Fruit fly (Drosophila melanogaster) whole organism, adult: Measurements from ENCODE around the gene CG7519.

ENCODE experiments used
- CG11617 ChIP-seq: fragments of 200-800 bp; sonication (Bioruptor generic); optimal IDR thresholded peaks from 2 replicates; lab custom pipeline; 2017; ENCODE audit warnings: mild to moderate bottlenecking, missing biosample characterization, missing genetic modification reagents, missing genetic modification characterization
- CG12768 ChIP-seq: fragments of 200-800 bp; sonication (Bioruptor generic); optimal IDR thresholded peaks from 2 replicates; lab custom pipeline; 2017; ENCODE audit warnings: missing biosample characterization, missing genetic modification characterization, mild to moderate bottlenecking, moderate library complexity, missing genetic modification reagents
- CG14711 ChIP-seq: fragments of 200-800 bp; sonication (Bioruptor generic); optimal IDR thresholded peaks from 2 replicates; lab custom pipeline; 2018; ENCODE audit warnings: missing biosample characterization, mild to moderate bottlenecking, missing genetic modification characterization, moderate library complexity
- CG1620 ChIP-seq: fragments of 200-800 bp; sonication (Bioruptor generic); optimal IDR thresholded peaks from 2 replicates; lab custom pipeline; 2016; ENCODE audit warnings: missing biosample characterization, missing genetic modification characterization
- CG33017 ChIP-seq: fragments of 200-800 bp; sonication (Bioruptor generic); optimal IDR thresholded peaks from 2 replicates; lab custom pipeline; 2018; ENCODE audit warnings: missing biosample characterization, mild to moderate bottlenecking, missing genetic modification characterization, moderate library complexity
- CG5204 ChIP-seq: fragments of 200-800 bp; sonication (Bioruptor generic); optimal IDR thresholded peaks from 2 replicates; lab custom pipeline; 2016; ENCODE audit warnings: missing biosample characterization, missing genetic modification characterization
- CG7045 ChIP-seq: fragments of 200-800 bp; sonication (Bioruptor generic); optimal IDR thresholded peaks from 2 replicates; lab custom pipeline; 2017; ENCODE audit warnings: missing biosample characterization, mild to moderate bottlenecking, missing genetic modification characterization
- CG7101 ChIP-seq: fragments of 200-800 bp; sonication (Bioruptor generic); optimal IDR thresholded peaks from 2 replicates; lab custom pipeline; 2018; ENCODE audit warnings: missing biosample characterization, mild to moderate bottlenecking, missing genetic modification characterization, moderate library complexity
- Clk ChIP-seq: fragments of 200-800 bp; sonication (Bioruptor generic); optimal IDR thresholded peaks from 2 replicates; lab custom pipeline; 2017; ENCODE audit warnings: missing biosample characterization, missing genetic modification characterization
- Crg-1 ChIP-seq: fragments of 200-800 bp; sonication (Bioruptor generic); optimal IDR thresholded peaks from 2 replicates; lab custom pipeline; 2016; ENCODE audit warnings: missing biosample characterization, missing genetic modification characterization
- Hr96 ChIP-seq: fragments of 200-800 bp; sonication (Bioruptor generic); optimal IDR thresholded peaks from 2 replicates; lab custom pipeline; 2016; ENCODE audit warnings: missing biosample characterization, missing genetic modification characterization
- Mnt ChIP-seq: fragments of 200-800 bp; sonication (Bioruptor generic); optimal IDR thresholded peaks from 2 replicates; lab custom pipeline; 2016; ENCODE audit warnings: missing biosample characterization, mild to moderate bottlenecking, missing genetic modification characterization
- bab1 ChIP-seq: fragments of 200-800 bp; sonication (Bioruptor generic); optimal IDR thresholded peaks from 3 replicates; lab custom pipeline; 2019; ENCODE audit warnings: missing biosample characterization, mild to moderate bottlenecking, missing genetic modification characterization, moderate library complexity
- cic ChIP-seq: fragments of 200-800 bp; sonication (Bioruptor generic); optimal IDR thresholded peaks from 2 replicates; lab custom pipeline; 2017; ENCODE audit warnings: missing biosample characterization, mild to moderate bottlenecking, missing genetic modification characterization, moderate library complexity
- cnc ChIP-seq, 2 experiments: fragments of >200 bp; optimal IDR thresholded peaks; 2 replicates each; lab custom pipeline; 2017
- kay ChIP-seq: fragments of 200-800 bp; sonication (Bioruptor generic); peaks from one replicate; lab custom pipeline; 2016; ENCODE audit warnings: missing biosample characterization, missing genetic modification characterization, borderline replicate concordance
- ovo ChIP-seq: fragments of 200-800 bp; sonication (Bioruptor generic); optimal IDR thresholded peaks from 2 replicates; lab custom pipeline; 2016; ENCODE audit warnings: missing biosample characterization, missing genetic modification characterization
- pad ChIP-seq: fragments of 200-800 bp; sonication (Bioruptor generic); optimal IDR thresholded peaks from 3 replicates; lab custom pipeline; 2017; ENCODE audit warnings: missing biosample characterization, missing genetic modification characterization, mild to moderate bottlenecking, moderate library complexity, missing genetic modification reagents
- tj ChIP-seq: fragments of 200-800 bp; sonication (Bioruptor generic); optimal IDR thresholded peaks from 3 replicates; lab custom pipeline; 2017; ENCODE audit warnings: missing biosample characterization, mild to moderate bottlenecking, missing genetic modification characterization, moderate library complexity
- toe ChIP-seq: fragments of 200-800 bp; sonication (Bioruptor generic); optimal IDR thresholded peaks from 2 replicates; lab custom pipeline; 2016; ENCODE audit warnings: missing biosample characterization, missing genetic modification characterization

CG7519 gene

DNA sequence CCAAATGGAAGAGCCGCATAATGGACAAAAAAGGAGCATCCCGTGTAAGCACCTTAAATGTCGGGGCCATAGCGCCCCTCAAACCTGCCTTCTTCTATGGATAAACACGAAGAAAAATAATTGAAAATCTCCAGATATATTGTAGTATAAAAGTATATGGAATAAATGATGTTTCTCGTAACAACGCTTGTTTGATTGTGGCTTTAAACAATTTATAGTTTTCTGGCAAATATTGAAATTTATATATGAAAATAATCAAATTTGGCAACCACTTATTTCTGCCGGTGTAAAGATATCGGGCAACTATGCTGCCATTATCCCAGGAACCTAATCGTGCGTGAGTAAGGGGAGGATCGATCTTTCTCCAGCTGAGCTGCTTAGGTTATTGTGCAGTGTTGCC lies 37.7 kb upstream of the CG7519 start:
- TF ChIP-seq CG12768 (GFP tag; lab: Kevin White, UChicago) (no peak), CG1620 (GFP tag; lab: Kevin White, UChicago) (no peak), CG7101 (tag; lab: Kevin White, UChicago) (no peak), CG5204 (no peak), CG11617 (no peak), pad (no peak), cnc (optimal IDR thresholded peaks at IDR 0.05; lab: Kevin White, UChicago) (no peak), CG33017 (tag; lab: Kevin White, UChicago) (no peak), tj (GFP tag; lab: Kevin White, UChicago) (no peak), kay (GFP tag; lab: Kevin White, UChicago) (no peak)

DNA sequence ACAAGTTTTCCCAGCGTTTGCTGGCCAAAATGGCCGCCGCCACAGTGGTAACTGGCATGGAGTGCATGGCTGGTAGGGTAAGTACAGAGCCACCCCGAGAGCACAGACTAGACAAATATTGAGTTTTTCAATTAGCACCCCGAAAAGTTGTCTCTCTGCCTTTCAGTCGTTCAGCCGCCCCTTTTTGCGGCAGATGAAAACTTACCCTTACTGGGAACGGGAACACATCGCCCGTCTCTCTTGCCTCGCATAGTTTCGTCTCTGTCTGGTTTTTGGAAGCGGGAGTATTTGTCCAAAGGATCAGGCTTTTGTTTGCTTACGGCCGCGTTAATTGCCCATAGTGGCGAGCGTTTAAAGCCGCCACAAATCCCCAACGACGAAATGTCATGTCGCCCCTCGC lies 34.1 kb upstream of the CG7519 start:
- TF ChIP-seq Hr96 (GFP tag; lab: Kevin White, UChicago) (no peak), kay (GFP tag; lab: Kevin White, UChicago) (no peak), cnc (optimal IDR thresholded peaks at IDR 0.05; lab: Kevin White, UChicago) (no peak), CG7045 (GFP tag; lab: Kevin White, UChicago) (no peak), CG14711 (tag; lab: Kevin White, UChicago) (no peak), tj (GFP tag; lab: Kevin White, UChicago) (no peak), pad (no peak), bab1 (GFP tag; lab: Kevin White, UChicago) (no peak), CG11617 (no peak), Clk (GFP tag; lab: Kevin White, UChicago) (no peak), CG5204 (no peak), CG12768 (GFP tag; lab: Kevin White, UChicago) (no peak), cic (no peak), ovo (no peak), CG1620 (GFP tag; lab: Kevin White, UChicago) (no peak), toe (no peak), Mnt (GFP tag; lab: Kevin White, UChicago) (no peak), CG33017 (tag; lab: Kevin White, UChicago) (no peak)

DNA sequence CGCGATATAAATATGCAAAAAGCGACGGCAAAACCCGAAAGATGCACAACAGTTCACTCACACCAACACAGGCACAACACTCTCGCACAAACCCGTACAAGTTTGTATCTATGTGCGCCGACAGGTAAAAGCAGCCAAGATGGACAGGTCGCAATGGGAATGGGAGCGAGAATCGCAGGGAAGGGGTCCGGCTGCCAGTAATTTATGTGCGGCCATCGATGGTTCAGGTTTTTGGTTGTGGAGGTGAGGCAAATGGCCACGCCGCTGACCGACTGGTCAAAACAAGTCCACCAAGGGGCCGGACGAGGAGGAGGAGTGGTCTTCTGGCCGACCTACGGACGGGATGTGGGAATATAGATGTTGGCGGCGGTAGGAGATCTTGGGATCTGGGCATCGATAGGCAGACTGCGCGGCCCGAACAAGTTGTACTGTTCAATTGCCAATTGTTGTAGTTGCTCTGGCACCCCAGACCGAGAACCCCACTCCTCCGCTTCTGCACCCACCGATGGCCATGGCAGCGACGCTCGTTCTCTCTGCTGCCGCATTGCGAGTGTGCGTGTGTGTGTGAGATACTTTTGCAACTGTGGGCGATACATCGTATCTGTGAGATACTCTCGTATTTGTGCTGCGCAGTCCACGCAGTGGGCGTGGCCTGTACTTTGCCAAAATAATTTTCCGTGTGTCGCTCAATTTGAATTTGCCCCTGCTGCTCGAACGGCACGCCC lies 32.6 kb upstream of the CG7519 start:
- TF ChIP-seq CG14711 (tag; lab: Kevin White, UChicago) (no peak), Hr96 (GFP tag; lab: Kevin White, UChicago) (no peak), bab1 (GFP tag; lab: Kevin White, UChicago) (no peak), Crg-1 (GFP tag; lab: Kevin White, UChicago) (no peak), Clk (GFP tag; lab: Kevin White, UChicago) (no peak), toe (no peak), Mnt (GFP tag; lab: Kevin White, UChicago) (no peak), CG1620 (GFP tag; lab: Kevin White, UChicago) (no peak), kay (GFP tag; lab: Kevin White, UChicago) (no peak), CG7101 (tag; lab: Kevin White, UChicago) (no peak)

DNA sequence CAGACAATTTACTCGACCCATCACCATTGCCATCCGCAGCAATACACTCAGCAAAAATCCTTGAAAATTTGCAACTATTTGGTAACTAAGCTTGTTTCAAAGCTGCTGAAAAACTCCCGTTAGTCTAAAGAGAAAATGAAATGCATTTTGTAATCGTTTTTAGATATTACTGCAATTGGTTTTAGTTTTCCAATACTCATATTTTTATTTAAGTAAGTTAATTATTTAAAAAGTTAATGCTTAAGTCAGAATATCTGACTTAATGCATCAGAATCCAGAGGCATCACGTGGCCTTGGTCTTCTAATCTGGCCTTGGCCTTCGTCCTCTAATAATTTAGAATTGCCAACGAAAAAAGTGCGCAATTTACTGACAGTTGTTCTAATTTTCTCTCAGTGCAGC lies 30.0 kb upstream of the CG7519 start:
- TF ChIP-seq CG7101 (tag; lab: Kevin White, UChicago) (no peak), cnc (optimal IDR thresholded peaks at IDR 0.05; lab: Kevin White, UChicago) (no peak), tj (GFP tag; lab: Kevin White, UChicago) (no peak), kay (GFP tag; lab: Kevin White, UChicago) (no peak), Clk (GFP tag; lab: Kevin White, UChicago) (no peak), ovo (no peak), CG1620 (GFP tag; lab: Kevin White, UChicago) (no peak), CG5204 (no peak), CG7045 (GFP tag; lab: Kevin White, UChicago) (no peak)

DNA sequence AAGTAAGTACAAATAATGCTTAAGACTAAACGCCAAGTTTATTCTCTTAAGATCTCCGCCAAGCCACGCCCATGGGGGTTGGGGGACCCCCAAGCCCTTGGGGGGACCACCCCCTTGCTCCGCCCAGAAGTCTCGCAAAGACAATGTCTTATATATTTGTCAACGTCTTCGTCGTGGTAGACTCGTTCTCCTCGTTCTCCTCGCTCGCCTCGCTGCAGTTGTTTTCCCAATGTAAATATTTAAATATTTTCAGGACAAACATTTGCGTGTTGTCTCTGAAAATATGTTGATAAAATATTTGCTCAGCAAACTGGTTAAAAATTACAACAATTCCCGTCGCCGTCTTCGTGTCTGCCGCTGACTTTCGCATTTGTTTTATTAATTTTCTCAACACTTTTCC lies 28.6 kb upstream of the CG7519 start:
- no peak for TF ChIP-seq CG11617
- no peak for TF ChIP-seq pad
- no peak for TF ChIP-seq CG12768 (GFP tag; lab: Kevin White, UChicago)
- no peak for TF ChIP-seq kay (GFP tag; lab: Kevin White, UChicago)
- TF ChIP-seq toe = no peak
- TF ChIP-seq Crg-1 (GFP tag; lab: Kevin White, UChicago) = no peak
- no peak for TF ChIP-seq bab1 (GFP tag; lab: Kevin White, UChicago)

DNA sequence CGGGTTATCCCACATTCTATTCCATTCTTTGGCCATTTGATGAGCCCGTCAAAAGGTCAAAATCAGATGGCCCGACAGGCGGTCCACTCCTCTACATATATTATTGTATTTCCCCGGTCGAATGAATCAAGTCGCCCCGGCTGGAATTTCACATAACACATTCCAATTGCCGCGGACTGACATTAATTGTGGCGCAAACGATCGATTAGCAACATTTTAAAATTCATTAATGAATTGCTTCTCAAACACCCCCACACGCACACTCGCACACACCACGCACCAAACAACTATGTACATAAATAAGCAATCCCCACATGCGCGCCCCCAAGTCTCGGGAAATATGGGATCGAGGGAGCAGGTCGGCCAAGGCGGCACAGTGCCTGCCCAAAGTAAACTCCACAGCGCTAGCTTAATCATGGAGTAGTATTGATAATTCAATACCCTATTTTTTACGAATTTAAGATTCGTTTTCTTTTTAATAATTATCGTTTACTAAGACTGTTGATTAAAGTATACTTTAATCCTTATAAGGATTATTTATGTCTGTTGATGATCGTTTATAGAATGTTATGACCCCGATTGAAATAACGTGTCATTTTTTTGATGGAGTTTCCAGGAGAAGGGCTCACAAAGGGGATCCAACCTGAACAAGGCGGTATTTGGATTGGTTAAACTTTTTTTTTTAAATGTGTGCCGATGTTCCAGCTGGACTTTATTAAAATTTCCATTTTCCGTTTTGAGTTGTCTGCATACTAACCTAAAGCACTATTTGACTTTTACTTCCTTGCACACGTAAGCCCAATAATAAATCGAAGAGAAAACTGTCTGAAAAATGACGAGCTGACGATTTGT lies 27.4 kb upstream of the CG7519 start:
- no peak for TF ChIP-seq CG5204
- no peak for TF ChIP-seq Clk (GFP tag; lab: Kevin White, UChicago)
- no peak for TF ChIP-seq toe
- no peak for TF ChIP-seq pad

DNA sequence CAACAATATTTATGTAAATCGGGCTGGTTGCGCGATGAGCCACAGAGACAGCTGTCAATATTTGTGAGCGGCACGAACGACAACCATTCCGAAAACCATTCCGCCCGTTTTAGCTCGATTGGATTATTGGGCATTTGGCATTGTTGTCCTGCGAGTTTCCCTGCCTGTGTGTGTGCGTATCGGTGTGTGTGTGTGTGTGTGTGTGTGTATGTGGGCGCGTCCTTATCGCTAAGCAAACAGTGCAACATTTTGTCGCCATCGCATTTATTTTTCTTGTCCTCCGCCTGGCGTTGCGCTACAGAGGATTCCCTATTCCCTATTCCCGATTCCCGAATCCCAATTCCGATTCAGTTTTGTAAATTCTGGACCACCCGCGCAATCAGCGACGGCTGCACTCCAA lies 21.0 kb upstream of the CG7519 start:
- TF ChIP-seq pad = no peak
- no peak for TF ChIP-seq Hr96 (GFP tag; lab: Kevin White, UChicago)
- TF ChIP-seq CG11617 = no peak
- TF ChIP-seq CG1620 (GFP tag; lab: Kevin White, UChicago) = no peak
- TF ChIP-seq cnc (optimal IDR thresholded peaks at IDR 0.05; lab: Kevin White, UChicago) = no peak
- TF ChIP-seq bab1 (GFP tag; lab: Kevin White, UChicago) = no peak
- no peak for TF ChIP-seq toe
- no peak for TF ChIP-seq CG14711 (tag; lab: Kevin White, UChicago)
- TF ChIP-seq CG5204 = no peak
- TF ChIP-seq Crg-1 (GFP tag; lab: Kevin White, UChicago) = no peak
- no peak for TF ChIP-seq CG7101 (tag; lab: Kevin White, UChicago)
- no peak for TF ChIP-seq cic
- TF ChIP-seq Clk (GFP tag; lab: Kevin White, UChicago) = no peak
- no peak for TF ChIP-seq Mnt (GFP tag; lab: Kevin White, UChicago)
